Fruit fly (Drosophila melanogaster): Measurements from ENCODE around the gene CG14441.
A peak's percentile ranks its signal among the peaks of the same experiment; 100 is the strongest.

Gene CG14441

DNA sequence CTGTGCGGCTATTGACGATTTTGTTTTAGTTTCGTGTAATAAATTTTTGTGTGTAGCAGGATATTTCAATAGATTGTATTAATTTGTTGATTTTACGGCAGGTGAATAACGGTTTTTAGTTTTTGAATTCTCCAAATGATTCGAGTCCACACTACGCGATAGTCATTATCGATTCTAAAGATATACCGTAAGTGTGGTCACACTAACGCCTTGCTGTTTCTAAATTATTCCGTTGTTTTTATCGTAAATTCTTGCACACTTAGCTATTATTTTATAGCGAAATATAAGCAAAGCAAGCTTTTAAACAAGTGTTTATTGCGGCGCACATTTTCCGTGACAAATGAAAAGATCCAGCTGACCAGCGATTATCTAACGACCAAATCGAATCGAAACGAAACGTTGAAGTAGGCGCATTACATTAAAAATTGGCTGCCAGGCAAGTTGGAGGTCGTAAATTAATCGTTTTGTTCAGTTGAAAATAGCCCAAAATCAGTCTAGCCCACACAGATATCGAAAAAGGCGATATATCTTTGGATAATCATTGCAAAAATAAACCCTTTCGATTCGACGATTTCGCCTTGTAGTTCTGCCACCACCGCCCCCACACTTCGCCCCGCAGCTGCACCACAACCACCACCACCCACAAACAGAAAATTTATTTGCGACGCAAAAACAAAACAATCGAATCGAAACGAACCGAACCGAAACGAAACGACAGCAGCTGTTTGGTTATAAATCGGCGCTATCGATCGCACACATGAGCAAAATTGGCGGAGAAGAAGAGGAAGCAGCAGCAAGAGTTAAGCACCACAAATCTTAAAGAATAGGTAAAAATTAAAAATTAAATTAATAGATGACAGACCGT lies 15.4 kb upstream of the CG14441 start, which contains the start of gene Pink1 (continued):
- TF ChIP-seq Doc2 (GFP tag; IDR thresholded peaks at IDR 0.05) (no peak), gt (GFP tag; IDR thresholded peaks at IDR 0.05) (no peak), Adf1 (GFP tag; IDR thresholded peaks at IDR 0.05) (0 out of 2 replicates have a peak, but pooled peaks have one; percentile 9), stwl (tag; optimal IDR thresholded peaks at IDR 0.05) (peak; percentile 42), Meics (GFP tag; optimal IDR thresholded peaks at IDR 0.05) (no peak), Sin3A (optimal IDR thresholded peaks at IDR 0.05) (peak; percentile 11), CG9797 (GFP tag; optimal IDR thresholded peaks at IDR 0.05) (peak; percentile 42), D (optimal IDR thresholded peaks at IDR 0.05) (no peak), D (GFP tag; optimal IDR thresholded peaks at IDR 0.05) (no peak), MESR4 (GFP tag; optimal IDR thresholded peaks at IDR 0.05) (peak; percentile 53), klu (GFP tag; IDR thresholded peaks at IDR 0.05) (no peak), CG10543 (GFP tag; optimal IDR thresholded peaks at IDR 0.05) (peak; percentile 34), CG4707 (GFP tag; optimal IDR thresholded peaks at IDR 0.05) (no peak), CG32772 (GFP tag; IDR thresholded peaks at IDR 0.05) (no peak), pzg (GFP tag; optimal IDR thresholded peaks at IDR 0.05) (peak; percentile 52), CG4617 (GFP tag; optimal IDR thresholded peaks at IDR 0.05; ENCODE audit: borderline replicate concordance) (peak; percentile 75), crc (GFP tag; optimal IDR thresholded peaks at IDR 0.05) (no peak), ab (GFP tag; optimal IDR thresholded peaks at IDR 0.05) (no peak), CG16863 (GFP tag; optimal IDR thresholded peaks at IDR 0.05) (no peak), sna (GFP tag; IDR thresholded peaks at IDR 0.05; ENCODE audit: partially characterized antibody) (0 out of 2 replicates have a peak, but pooled peaks have one; percentile 34), tna (GFP tag; IDR thresholded peaks at IDR 0.05; ENCODE audit: partially characterized antibody) (peak; percentile 24; the same call in 1 of the 2 replicates)

DNA sequence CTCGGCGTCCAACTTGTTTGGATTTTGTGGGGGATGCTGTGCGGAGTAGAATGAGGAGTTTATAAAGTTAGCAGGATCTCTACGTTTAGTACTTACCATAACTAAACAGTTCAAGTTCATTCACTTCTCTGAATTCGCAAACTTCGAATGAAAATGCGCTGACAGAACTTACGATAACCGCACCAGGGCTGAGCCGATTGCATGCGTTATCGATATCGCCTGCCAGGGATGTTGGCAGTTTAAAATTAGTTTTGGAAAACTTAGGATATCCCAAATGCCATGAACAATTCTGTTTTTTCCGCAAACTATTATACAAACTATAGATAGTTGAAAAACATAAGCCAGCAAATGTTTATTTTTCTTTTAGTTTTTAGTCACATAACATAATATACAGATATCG lies 12.0 kb upstream of the CG14441 start, which contains the start of gene CG44303:
Gene CG44303, minus strand, starts transcription at position 154 of the 400 bp plus-strand sequence.
- TF ChIP-seq CG2116 (GFP tag; optimal IDR thresholded peaks at IDR 0.05) (peak; percentile 61), E2f2 (GFP tag; IDR thresholded peaks at IDR 0.05) (peak; percentile 79), CG34224 (GFP tag; IDR thresholded peaks at IDR 0.05; ENCODE audit: partially characterized antibody) (peak; percentile 60; the same call in 2 of the 3 replicates), Deaf1 (tag; optimal IDR thresholded peaks at IDR 0.05) (no peak), fd102C (GFP tag; optimal IDR thresholded peaks at IDR 0.05) (no peak), tna (GFP tag; IDR thresholded peaks at IDR 0.05; ENCODE audit: partially characterized antibody) (peak; percentile 66), CG7928 (GFP tag; optimal IDR thresholded peaks at IDR 0.05) (peak; percentile 83), nerfin-2 (GFP tag; IDR thresholded peaks at IDR 0.05; ENCODE audit: partially characterized antibody) (peak; percentile 78), pzg (GFP tag; optimal IDR thresholded peaks at IDR 0.05) (peak; percentile 28), Fer2 (tag; optimal IDR thresholded peaks at IDR 0.05) (no peak), unc-4 (GFP tag; IDR thresholded peaks at IDR 0.05; ENCODE audit: partially characterized antibody) (0 out of 2 replicates have a peak, but pooled peaks have one; percentile 23), CG3407 (GFP tag; optimal IDR thresholded peaks at IDR 0.05) (no peak), run (tag; optimal IDR thresholded peaks at IDR 0.05) (no peak), Dll (GFP tag; IDR thresholded peaks at IDR 0.05; ENCODE audit: partially characterized antibody) (0 out of 4 replicates have a peak, but pooled peaks have one; percentile 36), stwl (tag; optimal IDR thresholded peaks at IDR 0.05) (peak; percentile 31), chinmo (GFP tag; IDR thresholded peaks at IDR 0.05; ENCODE audit: partially characterized antibody) (0 out of 4 replicates have a peak, but pooled peaks have one; percentile 11), zen2 (GFP tag; IDR thresholded peaks at IDR 0.05; ENCODE audit: partially characterized antibody) (peak; percentile 67; the same call in 2 of the 3 replicates), Myb (GFP tag; optimal IDR thresholded peaks at IDR 0.05) (peak; percentile 21), CG7963 (GFP tag; IDR thresholded peaks at IDR 0.05; ENCODE audit: partially characterized antibody) (peak; percentile 59; the same call in 2 of the 3 replicates), Opbp (GFP tag; IDR thresholded peaks at IDR 0.05; ENCODE audit: partially characterized antibody) (peak; percentile 69; the same call in 2 of the 3 replicates), CHES-1-like (GFP tag; optimal IDR thresholded peaks at IDR 0.05) (no peak), CG10543 (GFP tag; optimal IDR thresholded peaks at IDR 0.05) (no peak), Scr (GFP tag; IDR thresholded peaks at IDR 0.05; ENCODE audit: partially characterized antibody) (peak; percentile 43; the same call in 1 of the 2 replicates), HLH4C (GFP tag; IDR thresholded peaks at IDR 0.05; ENCODE audit: partially characterized antibody) (peak; percentile 80), CG6791 (GFP tag; IDR thresholded peaks at IDR 0.05; ENCODE audit: partially characterized antibody) (peak; percentile 82), ato (GFP tag; IDR thresholded peaks at IDR 0.05; ENCODE audit: partially characterized antibody) (peak; percentile 79), CG16813 (GFP tag; IDR thresholded peaks at IDR 0.05; ENCODE audit: partially characterized antibody) (peak; percentile 52; the same call in 2 of the 3 replicates), Doc3 (GFP tag; IDR thresholded peaks at IDR 0.05; ENCODE audit: partially characterized antibody) (peak; percentile 34; the same call in 1 of the 3 replicates)

Measured in whole organism, embryonic.